Worm (Caenorhabditis elegans) whole organism, late embryonic: ENCODE measurements around the gene R10E8.1.

ENCODE experiments used
- C08G9.2 ChIP-seq: sonication (generic microtip); optimal IDR thresholded peaks from 2 replicates; lab custom pipeline; 2016; ENCODE audit warnings: mild to moderate bottlenecking, missing genetic modification characterization, moderate library complexity, missing compliant biosample characterization
- C38D4.7 ChIP-seq: fragments of 200-800 bp; sonication (Bioruptor generic); optimal IDR thresholded peaks from 2 replicates; lab custom pipeline; 2018; ENCODE audit warnings: mild to moderate bottlenecking, missing genetic modification characterization, moderate library complexity, missing compliant biosample characterization
- F13H6.1 ChIP-seq: sonication (generic microtip); optimal IDR thresholded peaks from 2 replicates; lab custom pipeline; 2016; ENCODE audit warnings: missing genetic modification characterization, missing compliant biosample characterization
- K09A11.1 ChIP-seq: sonication (generic microtip); optimal IDR thresholded peaks from 2 replicates; lab custom pipeline; 2017; ENCODE audit warnings: antibody characterized with exemption, mild to moderate bottlenecking, missing genetic modification characterization, missing compliant biosample characterization; ENCODE audit not compliant: insufficient read depth
- Y22D7AL.16 ChIP-seq: sonication (generic microtip); optimal IDR thresholded peaks from 2 replicates; lab custom pipeline; 2016; ENCODE audit warnings: missing genetic modification characterization, missing compliant biosample characterization
- ama-1 ChIP-seq: fragments of 150-350 bp; optimal IDR thresholded peaks from 2 replicates; lab custom pipeline; 2014
- ceh-14 ChIP-seq: sonication (generic microtip); optimal IDR thresholded peaks from 2 replicates; lab custom pipeline; 2016; ENCODE audit warnings: missing genotype, missing genetic modification characterization, missing compliant biosample characterization
- ceh-18 ChIP-seq: sonication (generic microtip); optimal IDR thresholded peaks from 2 replicates; lab custom pipeline; 2016; ENCODE audit warnings: missing genetic modification characterization, missing compliant biosample characterization
- ceh-2 ChIP-seq: sonication (generic microtip); optimal IDR thresholded peaks from 2 replicates; lab custom pipeline; 2016; ENCODE audit warnings: missing genotype, missing genetic modification characterization, missing compliant biosample characterization
- ceh-22 ChIP-seq: sonication (generic microtip); optimal IDR thresholded peaks from 2 replicates; lab custom pipeline; 2017; ENCODE audit warnings: missing biosample characterization, missing genetic modification characterization
- ceh-24 ChIP-seq: sonication (generic microtip); optimal IDR thresholded peaks from 2 replicates; lab custom pipeline; 2016; ENCODE audit warnings: mild to moderate bottlenecking, missing genetic modification characterization, missing compliant biosample characterization
- ceh-34 ChIP-seq: sonication (generic microtip); optimal IDR thresholded peaks from 2 replicates; lab custom pipeline; 2016; ENCODE audit warnings: mild to moderate bottlenecking, missing genetic modification characterization, missing compliant biosample characterization
- che-1 ChIP-seq: sonication (generic microtip); optimal IDR thresholded peaks from 2 replicates; lab custom pipeline; 2016; ENCODE audit warnings: mild to moderate bottlenecking, missing genetic modification characterization, missing compliant biosample characterization
- dmd-4 ChIP-seq: sonication (generic microtip); optimal IDR thresholded peaks from 2 replicates; lab custom pipeline; 2016; ENCODE audit warnings: borderline replicate concordance, missing genetic modification characterization, missing compliant biosample characterization
- dve-1 ChIP-seq: sonication (generic microtip); optimal IDR thresholded peaks from 2 replicates; lab custom pipeline; 2017; ENCODE audit warnings: antibody characterized with exemption, mild to moderate bottlenecking, missing genetic modification characterization, missing compliant biosample characterization
- elt-4 ChIP-seq: sonication (generic microtip); optimal IDR thresholded peaks from 2 replicates; lab custom pipeline; 2016; ENCODE audit warnings: missing genetic modification characterization, missing compliant biosample characterization
- ets-4 ChIP-seq: sonication (generic microtip); optimal IDR thresholded peaks from 2 replicates; lab custom pipeline; 2016; ENCODE audit warnings: missing genetic modification characterization, missing compliant biosample characterization
- eyg-1 ChIP-seq: sonication (generic microtip); optimal IDR thresholded peaks from 2 replicates; lab custom pipeline; 2016; ENCODE audit warnings: missing genotype, missing genetic modification characterization, missing compliant biosample characterization
- fax-1 ChIP-seq: sonication (generic microtip); optimal IDR thresholded peaks from 2 replicates; lab custom pipeline; 2016; ENCODE audit warnings: missing genotype, missing genetic modification characterization, missing compliant biosample characterization
- fkh-6 ChIP-seq: sonication (generic microtip); optimal IDR thresholded peaks from 2 replicates; lab custom pipeline; 2016; ENCODE audit warnings: missing genetic modification characterization, missing compliant biosample characterization
- hlh-15 ChIP-seq: sonication (generic microtip); optimal IDR thresholded peaks from 2 replicates; lab custom pipeline; 2016; ENCODE audit warnings: missing genetic modification characterization, missing compliant biosample characterization
- hlh-8 ChIP-seq: sonication (generic microtip); optimal IDR thresholded peaks from 2 replicates; lab custom pipeline; 2016; ENCODE audit warnings: missing genotype, missing genetic modification characterization, missing compliant biosample characterization
- lin-11 ChIP-seq: fragments of 200-800 bp; sonication (Bioruptor generic); optimal IDR thresholded peaks from 2 replicates; lab custom pipeline; 2018; ENCODE audit warnings: mild to moderate bottlenecking, missing genetic modification characterization, missing compliant biosample characterization
- madf-2 ChIP-seq: sonication (generic microtip); optimal IDR thresholded peaks from 2 replicates; lab custom pipeline; 2017; ENCODE audit warnings: missing genetic modification characterization, missing compliant biosample characterization
- mec-3 ChIP-seq: sonication (generic microtip); optimal IDR thresholded peaks from 2 replicates; lab custom pipeline; 2016; ENCODE audit warnings: borderline replicate concordance, missing genetic modification characterization, missing compliant biosample characterization
- nfya-1 ChIP-seq: sonication (generic microtip); optimal IDR thresholded peaks from 2 replicates; lab custom pipeline; 2017; ENCODE audit warnings: missing genetic modification characterization, mild to moderate bottlenecking, missing compliant biosample characterization, antibody characterized with exemption, moderate library complexity
- nhr-11 ChIP-seq: fragments of 150-350 bp; optimal IDR thresholded peaks from 2 replicates; lab custom pipeline; 2014; ENCODE audit warnings: missing biosample characterization, missing genetic modification characterization
- pat-9 ChIP-seq: fragments of 200-800 bp; sonication (Bioruptor generic); optimal IDR thresholded peaks from 2 replicates; lab custom pipeline; 2018; ENCODE audit warnings: mild to moderate bottlenecking, missing genetic modification characterization, moderate library complexity, missing compliant biosample characterization
- pax-1 ChIP-seq: fragments of 150-350 bp; optimal IDR thresholded peaks from 2 replicates; lab custom pipeline; 2014; ENCODE audit warnings: missing biosample characterization, missing genetic modification characterization
- pqm-1 ChIP-seq: sonication (generic microtip); optimal IDR thresholded peaks from 2 replicates; lab custom pipeline; 2016; ENCODE audit warnings: missing genetic modification characterization, missing compliant biosample characterization
- ref-2 ChIP-seq: sonication (generic microtip); optimal IDR thresholded peaks from 2 replicates; lab custom pipeline; 2016; ENCODE audit warnings: missing genetic modification characterization, missing compliant biosample characterization
- sox-4 ChIP-seq: sonication (generic microtip); optimal IDR thresholded peaks from 2 replicates; lab custom pipeline; 2017; ENCODE audit warnings: mild to moderate bottlenecking, missing genetic modification characterization, inconsistent platforms, missing compliant biosample characterization
- tbx-2 ChIP-seq: sonication (generic microtip); optimal IDR thresholded peaks from 2 replicates; lab custom pipeline; 2016; ENCODE audit warnings: missing genetic modification characterization, missing compliant biosample characterization
- ttx-3 ChIP-seq: sonication (generic microtip); optimal IDR thresholded peaks from 2 replicates; lab custom pipeline; 2016; ENCODE audit warnings: missing genetic modification reagents, missing genetic modification characterization, missing compliant biosample characterization
- unc-3 ChIP-seq, 2 experiments: fragments of 200-800 bp in 1 of 2; sonication (Bioruptor generic) in 1 of 2; sonication (generic microtip) in 1 of 2; conservative IDR thresholded peaks in 1 of 2; optimal IDR thresholded peaks in 1 of 2; 2 replicates each; pipeline versions ENCODE4 v1.3.6 to Lab custom; 2016 to 2022; ENCODE audit warnings: missing compliant biosample characterization in 2 of 2, missing genetic modification characterization in 2 of 2, missing genetic modification reagents in 1 of 2
- unc-42 ChIP-seq: sonication (generic microtip); optimal IDR thresholded peaks from 2 replicates; lab custom pipeline; 2016; ENCODE audit warnings: missing genotype, missing genetic modification characterization, missing compliant biosample characterization
- unc-55 ChIP-seq: sonication (generic microtip); optimal IDR thresholded peaks from 2 replicates; lab custom pipeline; 2017; ENCODE audit warnings: missing biosample characterization, missing genetic modification reagents, missing genetic modification characterization
- unc-86 ChIP-seq: sonication (generic microtip); optimal IDR thresholded peaks from 2 replicates; lab custom pipeline; 2016; ENCODE audit warnings: missing genetic modification characterization, missing compliant biosample characterization

The R10E8.1 gene

ce11 chrV:18243227-18243626 lies 9.0 kb downstream of the R10E8.1 start:
- TF ChIP-seq ref-2 = no peak
- TF ChIP-seq K09A11.1 = no peak
- TF ChIP-seq eyg-1 (tag; lab: Kevin White, UChicago) = no peak
- TF ChIP-seq ceh-34 (tag; lab: Kevin White, UChicago) = no peak
- no peak for TF ChIP-seq hlh-15 (tag; lab: Kevin White, UChicago)
- no peak for TF ChIP-seq ceh-14 (tag; lab: Kevin White, UChicago)
- no peak for TF ChIP-seq ceh-2 (tag; lab: Kevin White, UChicago)
- TF ChIP-seq ceh-24 (tag; lab: Kevin White, UChicago) = no peak
- TF ChIP-seq unc-86 = no peak
- TF ChIP-seq ceh-22 (tag; lab: Kevin White, UChicago) = no peak
- no peak for TF ChIP-seq sox-4 (tag; lab: Kevin White, UChicago)
- TF ChIP-seq pat-9 = no peak
- TF ChIP-seq nhr-11 (tag; lab: Kevin White, UChicago) = no peak
- TF ChIP-seq nfya-1 (tag; lab: Kevin White, UChicago) = no peak
- no peak for TF ChIP-seq unc-55 (GFP tag; lab: Kevin White, UChicago)

ce11 chrV:18241328-18241727 lies 10.9 kb downstream of the R10E8.1 start, which contains the start of gene R10E8.8:
Gene R10E8.8 (minus strand): TSS chrV:18241670.
- TF ChIP-seq ceh-34 (tag; lab: Kevin White, UChicago) = no peak
- no peak for TF ChIP-seq ets-4 (tag; lab: Kevin White, UChicago)
- no peak for TF ChIP-seq C08G9.2
- no peak for TF ChIP-seq ceh-2 (tag; lab: Kevin White, UChicago)
- TF ChIP-seq eyg-1 (tag; lab: Kevin White, UChicago) = no peak
- TF ChIP-seq fkh-6 = no peak
- no peak for TF ChIP-seq F13H6.1 (tag; lab: Kevin White, UChicago)
- no peak for TF ChIP-seq sox-4 (tag; lab: Kevin White, UChicago)
- no peak for TF ChIP-seq dmd-4 (tag; lab: Kevin White, UChicago)
- no peak for TF ChIP-seq C38D4.7 (GFP tag; lab: Kevin White, UChicago)

DNA sequence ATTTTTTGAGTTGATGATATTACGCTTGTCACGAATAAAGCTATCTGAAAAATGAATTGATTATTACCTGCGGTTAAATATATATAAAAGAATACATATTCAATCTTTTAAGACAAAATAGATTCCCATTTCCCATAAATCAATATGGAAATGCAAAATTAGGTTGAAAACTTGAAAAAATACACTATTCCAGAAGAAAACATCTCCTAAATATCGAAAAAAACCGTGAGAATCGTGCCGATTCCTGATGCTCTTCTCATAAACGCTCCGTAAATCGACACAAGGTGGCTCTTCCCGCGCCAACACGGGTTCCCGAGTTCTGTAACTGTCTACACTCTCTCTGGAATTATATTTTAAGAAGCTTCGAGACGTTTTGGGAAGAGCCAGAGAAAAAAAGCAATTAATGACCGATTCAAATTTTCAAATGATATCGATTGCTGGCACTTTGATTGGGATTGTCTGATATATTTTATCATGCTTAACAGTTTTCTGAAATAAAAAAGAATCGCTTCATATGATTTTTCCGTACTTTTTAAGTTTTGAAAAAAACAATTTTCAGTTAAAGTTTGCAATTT lies 15.4 kb downstream of the R10E8.1 start, which contains the start of gene R10E8.3:
TSS of gene R10E8.3 (minus strand) at position 51 of the 575 bp plus-strand sequence.
- TF ChIP-seq che-1 (tag; lab: Kevin White, UChicago) = no peak
- no peak for TF ChIP-seq unc-55 (GFP tag; lab: Kevin White, UChicago)
- TF ChIP-seq pqm-1 = no peak
- TF ChIP-seq C08G9.2 = no peak
- TF ChIP-seq hlh-8 (tag; lab: Kevin White, UChicago) = no peak
- no peak for TF ChIP-seq ceh-18 (tag; lab: Kevin White, UChicago)
- TF ChIP-seq unc-42 (tag; lab: Kevin White, UChicago) = no peak
- TF ChIP-seq K09A11.1 = no peak
- no peak for TF ChIP-seq ceh-22 (tag; lab: Kevin White, UChicago)
- TF ChIP-seq, all 69 proteins: peak for 0

ce11 chrV:18235808-18236207 lies 16.4 kb downstream of the R10E8.1 start:
- no peak for TF ChIP-seq Y22D7AL.16 (tag; lab: Kevin White, UChicago)
- TF ChIP-seq ref-2 = no peak
- no peak for TF ChIP-seq pax-1 (tag; lab: Kevin White, UChicago)
- no peak for TF ChIP-seq lin-11 (tag; lab: Kevin White, UChicago)
- no peak for TF ChIP-seq ama-1 (lab: Kevin White, UChicago)
- no peak for TF ChIP-seq C38D4.7 (GFP tag; lab: Kevin White, UChicago)
- no peak for TF ChIP-seq madf-2 (tag; lab: Kevin White, UChicago)
- no peak for TF ChIP-seq mec-3
- TF ChIP-seq unc-86 = no peak
- TF ChIP-seq elt-4 (tag; lab: Kevin White, UChicago) = no peak
- TF ChIP-seq ttx-3 = no peak
- TF ChIP-seq eyg-1 (tag; lab: Kevin White, UChicago) = no peak
- TF ChIP-seq unc-3 (GFP tag; conservative IDR thresholded peaks at IDR 0.05; lab: Robert Waterston, UW) = no peak
- TF ChIP-seq unc-3 (tag; optimal IDR thresholded peaks at IDR 0.05; lab: Kevin White, UChicago) = no peak
- no peak for TF ChIP-seq tbx-2 (tag; lab: Kevin White, UChicago)
- no peak for TF ChIP-seq F13H6.1 (tag; lab: Kevin White, UChicago)
- no peak for TF ChIP-seq fax-1 (tag; lab: Kevin White, UChicago)
- no peak for TF ChIP-seq dve-1 (tag; lab: Kevin White, UChicago)
